Fruit fly (Drosophila melanogaster) whole organism, embryonic: Measurements from ENCODE around the gene CG11131.

Experiments
- B-H2 ChIP-seq: fragments of 200-800 bp; sonication (Bioruptor generic); optimal IDR thresholded peaks from 2 replicates; lab custom pipeline; 2018; ENCODE audit warnings: missing biosample characterization, mild to moderate bottlenecking, missing genetic modification characterization
- CG10209 ChIP-seq: fragments of 200-800 bp; sonication (Bioruptor generic); optimal IDR thresholded peaks from 3 replicates; lab custom pipeline; 2017; ENCODE audit warnings: missing biosample characterization, mild to moderate bottlenecking, missing genetic modification characterization, missing genetic modification reagents
- CG10462 ChIP-seq: fragments of 200-800 bp; sonication (Bioruptor generic); optimal IDR thresholded peaks from 2 replicates; lab custom pipeline; 2016; ENCODE audit warnings: missing biosample characterization, missing genetic modification characterization
- CG10543 ChIP-seq: fragments of 200-800 bp; sonication (Bioruptor generic); optimal IDR thresholded peaks from 3 replicates; lab custom pipeline; 2017; ENCODE audit warnings: missing biosample characterization, mild to moderate bottlenecking, missing genetic modification characterization, moderate library complexity
- CG13123 ChIP-seq: fragments of 200-800 bp; sonication (Bioruptor generic); optimal IDR thresholded peaks from 2 replicates; lab custom pipeline; 2016; ENCODE audit warnings: missing biosample characterization, missing genetic modification characterization
- CG1529 ChIP-seq: fragments of 200-800 bp; sonication (Bioruptor generic); optimal IDR thresholded peaks from 3 replicates; lab custom pipeline; 2018; ENCODE audit warnings: missing biosample characterization, missing genetic modification characterization
- CG15479 ChIP-seq: fragments of 200-800 bp; sonication (Bioruptor generic); optimal IDR thresholded peaks from 3 replicates; lab custom pipeline; 2019; ENCODE audit warnings: missing biosample characterization, mild to moderate bottlenecking, missing genetic modification characterization, moderate library complexity
- CG17328 ChIP-seq: fragments of 200-800 bp; sonication (Bioruptor generic); IDR thresholded peaks from 2 replicates; pipeline ENCODE4 v1.3.6; 2022; ENCODE audit warnings: missing biosample characterization, missing genetic modification characterization
- CG18599 ChIP-seq: fragments of 200-800 bp; sonication (Bioruptor generic); optimal IDR thresholded peaks from 3 replicates; lab custom pipeline; 2017; ENCODE audit warnings: missing biosample characterization, missing genetic modification characterization, mild to moderate bottlenecking, moderate library complexity, missing genetic modification reagents
- CG30403 ChIP-seq: fragments of 200-800 bp; sonication (Bioruptor generic); optimal IDR thresholded peaks from 3 replicates; lab custom pipeline; 2016; ENCODE audit warnings: missing biosample characterization, missing genetic modification characterization
- CG32767 ChIP-seq: fragments of 200-800 bp; sonication (Bioruptor generic); IDR thresholded peaks from 2 replicates; pipeline ENCODE4 v1.3.6; 2022; ENCODE audit warnings: missing biosample characterization, missing genetic modification characterization
- CG3847 ChIP-seq: fragments of 200-800 bp; sonication (Bioruptor generic); IDR thresholded peaks from 2 replicates; pipeline ENCODE4 v1.3.6; 2022; ENCODE audit warnings: missing biosample characterization, missing genetic modification characterization
- CG4424 ChIP-seq: fragments of 200-800 bp; sonication (Bioruptor generic); optimal IDR thresholded peaks from 3 replicates; lab custom pipeline; 2016; ENCODE audit warnings: missing biosample characterization, missing genetic modification characterization
- CG5180 ChIP-seq: fragments of 200-800 bp; sonication (Bioruptor generic); optimal IDR thresholded peaks from 3 replicates; lab custom pipeline; 2017; ENCODE audit warnings: missing biosample characterization, missing genetic modification characterization, mild to moderate bottlenecking, moderate library complexity, missing genetic modification reagents
- CG6272 ChIP-seq: fragments of 200-800 bp; sonication (Bioruptor generic); IDR thresholded peaks from 2 replicates; pipeline ENCODE4 v1.3.6; 2022; ENCODE audit warnings: missing biosample characterization, missing genetic modification characterization
- CG6689 ChIP-seq: fragments of 200-800 bp; sonication (Bioruptor generic); IDR thresholded peaks from 2 replicates; pipeline ENCODE4 v1.3.6; 2022; ENCODE audit warnings: missing biosample characterization, missing genetic modification characterization
- CG7928 ChIP-seq: fragments of 200-800 bp; sonication (Bioruptor generic); optimal IDR thresholded peaks from 2 replicates; lab custom pipeline; 2017; ENCODE audit warnings: missing biosample characterization, mild to moderate bottlenecking, missing genetic modification characterization
- CG8765 ChIP-seq: fragments of 200-800 bp; sonication (Bioruptor generic); IDR thresholded peaks from 2 replicates; pipeline ENCODE4 v1.3.6; 2022; ENCODE audit warnings: missing biosample characterization, missing genetic modification characterization
- CG9215 ChIP-seq: fragments of 200-800 bp; sonication (Bioruptor generic); IDR thresholded peaks from 2 replicates; pipeline ENCODE4 v1.3.6; 2022; ENCODE audit warnings: missing biosample characterization, missing genetic modification characterization
- D19B ChIP-seq: fragments of 200-800 bp; sonication (Bioruptor generic); optimal IDR thresholded peaks from 2 replicates; lab custom pipeline; 2017; ENCODE audit warnings: missing biosample characterization, mild to moderate bottlenecking, missing genetic modification characterization
- Deaf1 ChIP-seq: fragments of 200-800 bp; optimal IDR thresholded peaks from 3 replicates; lab custom pipeline; 2019; ENCODE audit warnings: missing biosample characterization, mild to moderate bottlenecking, missing genetic modification characterization, moderate library complexity
- Fer2 ChIP-seq: fragments of 200-800 bp; sonication (Bioruptor generic); optimal IDR thresholded peaks from 2 replicates; lab custom pipeline; 2018; ENCODE audit warnings: missing biosample characterization, mild to moderate bottlenecking, missing genetic modification characterization, moderate library complexity
- HLH3B ChIP-seq: fragments of 200-800 bp; sonication (Bioruptor generic); IDR thresholded peaks from 2 replicates; pipeline ENCODE4 v1.3.6; 2022; ENCODE audit warnings: missing biosample characterization, missing genetic modification characterization
- Hmr ChIP-seq: fragments of 200-800 bp; sonication (Bioruptor generic); optimal IDR thresholded peaks from 3 replicates; lab custom pipeline; 2017; ENCODE audit warnings: mild to moderate bottlenecking, missing biosample characterization, missing genetic modification reagents, missing genetic modification characterization
- Mad ChIP-seq: fragments of 200-800 bp; sonication (Bioruptor generic); optimal IDR thresholded peaks from 2 replicates; lab custom pipeline; 2016; ENCODE audit warnings: missing biosample characterization, missing genetic modification characterization
- Mes4 ChIP-seq: fragments of 200-800 bp; sonication (Bioruptor generic); optimal IDR thresholded peaks from 2 replicates; lab custom pipeline; 2016; ENCODE audit warnings: missing biosample characterization, missing genetic modification characterization
- Nf-YB ChIP-seq: fragments of 200-800 bp; sonication (Bioruptor generic); optimal IDR thresholded peaks from 3 replicates; lab custom pipeline; 2019; ENCODE audit warnings: missing biosample characterization, mild to moderate bottlenecking, missing genetic modification characterization, moderate library complexity
- Sry-δ ChIP-seq: fragments of 200-800 bp; sonication (Bioruptor generic); optimal IDR thresholded peaks from 2 replicates; lab custom pipeline; 2016; ENCODE audit warnings: missing biosample characterization, missing genetic modification characterization
- Ssrp ChIP-seq: fragments of 200-800 bp; sonication (Bioruptor generic); optimal IDR thresholded peaks from 2 replicates; lab custom pipeline; 2018; ENCODE audit warnings: missing biosample characterization, mild to moderate bottlenecking, missing genetic modification characterization, moderate library complexity
- Trl ChIP-seq, 3 experiments: fragments of >200 bp in 2 of 3; fragments of 200-800 bp in 1 of 3; sonication (Bioruptor generic) in 1 of 3; optimal IDR thresholded peaks; 2 replicates in 1 of 3; 3 replicates in 2 of 3; lab custom pipeline; 2016 to 2017; ENCODE audit warnings: missing biosample characterization in 1 of 3, missing genetic modification characterization in 1 of 3
- ab ChIP-seq: fragments of 200-800 bp; sonication (Bioruptor generic); optimal IDR thresholded peaks from 2 replicates; lab custom pipeline; 2016; ENCODE audit warnings: missing biosample characterization, missing genetic modification characterization
- abd-A ChIP-seq: fragments of 200-800 bp; sonication (Bioruptor generic); optimal IDR thresholded peaks from 3 replicates; lab custom pipeline; 2019; ENCODE audit warnings: missing biosample characterization, mild to moderate bottlenecking, missing genetic modification characterization, moderate library complexity
- al ChIP-seq: fragments of 200-800 bp; sonication (Bioruptor generic); IDR thresholded peaks from 2 replicates; pipeline ENCODE4 v1.3.6; 2022; ENCODE audit warnings: missing biosample characterization, missing genetic modification characterization
- ap ChIP-seq: fragments of 200-800 bp; sonication (Bioruptor generic); IDR thresholded peaks from 2 replicates; pipeline ENCODE4 v1.3.6; 2022; ENCODE audit warnings: missing biosample characterization, missing genetic modification characterization
- br ChIP-seq: fragments of >200 bp; optimal IDR thresholded peaks from 2 replicates; lab custom pipeline; 2017
- cas ChIP-seq: fragments of 200-800 bp; sonication (Bioruptor generic); IDR thresholded peaks from 2 replicates; pipeline ENCODE4 v1.3.6; 2022; ENCODE audit warnings: missing biosample characterization, missing genetic modification characterization
- corto ChIP-seq: fragments of 200-800 bp; sonication (Bioruptor generic); optimal IDR thresholded peaks from 2 replicates; lab custom pipeline; 2016; ENCODE audit warnings: missing biosample characterization, mild to moderate bottlenecking, missing genetic modification characterization, moderate library complexity
- dm ChIP-seq: fragments of 200-800 bp; sonication (Bioruptor generic); optimal IDR thresholded peaks from 3 replicates; lab custom pipeline; 2016; ENCODE audit warnings: missing biosample characterization, missing genetic modification characterization
- dysf ChIP-seq: fragments of 200-800 bp; sonication (Bioruptor generic); IDR thresholded peaks from 3 replicates; pipeline ENCODE4 v1.3.6; 2022; ENCODE audit warnings: missing biosample characterization, missing genetic modification characterization
- en ChIP-seq: fragments of 200-800 bp; sonication (Bioruptor generic); optimal IDR thresholded peaks from 2 replicates; lab custom pipeline; 2016; ENCODE audit warnings: missing biosample characterization, missing genetic modification characterization
- esg ChIP-seq: fragments of 200-800 bp; sonication (Bioruptor generic); conservative IDR thresholded peaks from 2 replicates; pipeline ENCODE4 v1.3.6; 2022; ENCODE audit warnings: missing biosample characterization, missing genetic modification characterization
- gcm2 ChIP-seq: fragments of 200-800 bp; sonication (Bioruptor generic); optimal IDR thresholded peaks from 2 replicates; lab custom pipeline; 2016; ENCODE audit warnings: missing biosample characterization, missing genetic modification characterization
- gsb ChIP-seq: fragments of 200-800 bp; sonication (Bioruptor generic); IDR thresholded peaks from 2 replicates; pipeline ENCODE4 v1.3.6; 2022; ENCODE audit warnings: missing biosample characterization, missing genetic modification characterization
- hb ChIP-seq: fragments of 200-800 bp; sonication (Bioruptor generic); IDR thresholded peaks from 3 replicates; pipeline ENCODE4 v1.3.6; 2022; ENCODE audit warnings: missing biosample characterization, missing genetic modification characterization; ENCODE audit not compliant: partially characterized antibody
- hkb ChIP-seq, 2 experiments: fragments of 200-800 bp in 1 of 2; fragments of >200 bp in 1 of 2; sonication (Bioruptor generic) in 1 of 2; IDR thresholded peaks in 1 of 2; optimal IDR thresholded peaks in 1 of 2; 2 replicates each; pipeline versions ENCODE4 v1.3.6 to Lab custom; 2017 to 2022; ENCODE audit warnings: missing biosample characterization in 1 of 2, missing genetic modification characterization in 1 of 2
- jing ChIP-seq: fragments of 200-800 bp; sonication (Bioruptor generic); optimal IDR thresholded peaks from 2 replicates; lab custom pipeline; 2018; ENCODE audit warnings: missing biosample characterization, mild to moderate bottlenecking, missing genetic modification characterization
- klu ChIP-seq: fragments of 200-800 bp; sonication (Bioruptor generic); IDR thresholded peaks from 2 replicates; pipeline ENCODE4 v1.3.6; 2022; ENCODE audit warnings: missing biosample characterization, missing genetic modification characterization
- pita ChIP-seq: fragments of 200-800 bp; sonication (Bioruptor generic); optimal IDR thresholded peaks from 2 replicates; lab custom pipeline; 2017; ENCODE audit warnings: missing biosample characterization, mild to moderate bottlenecking, missing genetic modification characterization
- ttk ChIP-seq: fragments of 200-800 bp; sonication (Bioruptor generic); IDR thresholded peaks from 2 replicates; pipeline ENCODE4 v2.1.2; 2022; ENCODE audit warnings: missing biosample characterization, missing genetic modification characterization
- tup ChIP-seq: fragments of 200-800 bp; sonication (Bioruptor generic); optimal IDR thresholded peaks from 2 replicates; lab custom pipeline; 2016; ENCODE audit warnings: missing biosample characterization, mild to moderate bottlenecking, missing genetic modification characterization, moderate library complexity
- wdn ChIP-seq: fragments of 200-800 bp; sonication (Bioruptor generic); IDR thresholded peaks from 2 replicates; pipeline ENCODE4 v1.3.6; 2022; ENCODE audit warnings: missing biosample characterization, missing genetic modification characterization

CG11131 gene

DNA sequence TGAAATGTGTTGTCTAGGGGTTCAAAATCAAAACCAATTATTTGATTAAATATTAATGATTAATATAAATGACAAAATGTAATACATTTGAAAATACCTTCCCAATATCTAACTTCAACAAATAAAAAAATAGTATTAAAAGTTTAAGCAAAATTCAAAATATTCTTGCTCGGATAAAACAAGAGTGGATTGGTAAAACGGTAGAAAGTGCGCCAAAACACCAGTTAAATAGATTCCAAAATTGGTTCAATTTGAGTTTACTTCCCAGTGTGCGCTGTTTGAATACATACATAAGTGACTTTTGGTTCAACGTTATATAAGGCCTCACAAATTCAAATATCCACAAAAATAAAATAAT lies 33.5 kb upstream of the CG11131 start (continued):
- TF ChIP-seq gsb (no peak), tup (no peak), esg (GFP tag; lab: Robert Waterston, UW) (peak; percentile 69; the same call in 1 of the 2 replicates), CG18599 (GFP tag; lab: Kevin White, UChicago) (peak; percentile 64), dysf (GFP tag; lab: Robert Waterston, UW) (peak; percentile 73), al (GFP tag; lab: Robert Waterston, UW) (peak; percentile 66), corto (GFP tag; lab: Kevin White, UChicago) (peak; percentile 54), ap (GFP tag; lab: Robert Waterston, UW) (peak; percentile 65), CG10543 (GFP tag; lab: Kevin White, UChicago) (peak; percentile 39), CG32767 (GFP tag; lab: Robert Waterston, UW) (peak; percentile 75), abd-A (tag; lab: Kevin White, UChicago) (no peak), B-H2 (GFP tag; lab: Kevin White, UChicago) (peak; percentile 4), gcm2 (GFP tag; lab: Kevin White, UChicago) (no peak), Sry-δ (GFP tag; lab: Kevin White, UChicago) (no peak), hkb (optimal IDR thresholded peaks at IDR 0.05; lab: Kevin White, UChicago) (no peak), hkb (GFP tag; IDR thresholded peaks at IDR 0.05; lab: Robert Waterston, UW) (peak; percentile 84), CG7928 (GFP tag; lab: Kevin White, UChicago) (peak; percentile 46)

DNA sequence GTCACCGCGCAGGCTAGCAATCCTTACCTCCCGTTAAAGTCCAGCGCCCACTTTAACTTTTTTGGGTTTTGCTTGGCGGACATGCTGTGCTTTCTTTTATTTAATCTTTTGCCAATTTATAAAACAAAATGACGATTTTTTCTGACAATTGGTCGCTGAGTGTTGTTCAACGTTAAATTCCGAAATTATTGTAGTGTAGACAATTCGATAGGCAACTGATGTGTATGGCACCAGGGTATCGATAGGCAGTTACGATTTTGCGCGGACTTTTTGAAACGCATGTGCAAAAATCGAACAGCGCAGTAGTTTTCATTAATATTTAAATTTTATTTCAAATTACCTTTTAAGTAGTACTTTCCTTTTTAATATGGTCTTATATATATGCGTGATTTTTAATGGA lies 30.5 kb upstream of the CG11131 start, which contains the start of gene EMC4:
Gene EMC4 (minus strand): TSS at position 174 of the 400 bp plus-strand sequence.
- no peak for TF ChIP-seq ab
- no peak for TF ChIP-seq klu (GFP tag; lab: Robert Waterston, UW)
- no peak for TF ChIP-seq Nf-YB
- no peak for TF ChIP-seq CG10462
- TF ChIP-seq CG1529 (GFP tag; lab: Kevin White, UChicago), result no peak
- TF ChIP-seq CG5180 (GFP tag; lab: Kevin White, UChicago), result no peak
- TF ChIP-seq Mes4 (GFP tag; lab: Kevin White, UChicago), result no peak
- no peak for TF ChIP-seq Trl (optimal IDR thresholded peaks at IDR 0.05; lab: Kevin White, UChicago)
- TF ChIP-seq Trl (GFP tag; optimal IDR thresholded peaks at IDR 0.05; lab: Kevin White, UChicago), result peak; percentile 42
- TF ChIP-seq hb, result no peak
- TF ChIP-seq CG10209 (GFP tag; lab: Kevin White, UChicago), result peak; percentile 9
- TF ChIP-seq CG17328 (GFP tag; lab: Robert Waterston, UW), result no peak
- TF ChIP-seq Hmr (GFP tag; lab: Kevin White, UChicago), result peak; percentile 29
- TF ChIP-seq CG6272, result no peak
- no peak for TF ChIP-seq cas
- no peak for TF ChIP-seq jing (GFP tag; lab: Kevin White, UChicago)
- TF ChIP-seq en (GFP tag; lab: Kevin White, UChicago), result no peak
- no peak for TF ChIP-seq Ssrp (tag; lab: Kevin White, UChicago)
- TF ChIP-seq CG9215 (GFP tag; lab: Robert Waterston, UW), result no peak
- peak; percentile 3 for TF ChIP-seq CG13123 (GFP tag; lab: Kevin White, UChicago)
- TF ChIP-seq HLH3B, result no peak; the same call in 1 of the 2 replicates
- TF ChIP-seq CG3847 (GFP tag; lab: Robert Waterston, UW), result peak; percentile 76
- TF ChIP-seq CG6689 (GFP tag; lab: Robert Waterston, UW), result no peak
- no peak for TF ChIP-seq Fer2 (tag; lab: Kevin White, UChicago)
- TF ChIP-seq D19B, result no peak
- TF ChIP-seq CG8765, result no peak
- peak; percentile 3 for TF ChIP-seq dm (GFP tag; lab: Kevin White, UChicago)
- TF ChIP-seq CG15479 (GFP tag; lab: Kevin White, UChicago), result no peak
- no peak for TF ChIP-seq wdn (GFP tag; lab: Robert Waterston, UW)
- peak; percentile 48 for TF ChIP-seq CG30403
- no peak for TF ChIP-seq CG10543 (GFP tag; lab: Kevin White, UChicago)
- peak; percentile 22 for TF ChIP-seq CG4424
- TF ChIP-seq pita, result no peak
- TF ChIP-seq ttk, result no peak
- TF ChIP-seq br (lab: Kevin White, UChicago), result no peak
- TF ChIP-seq Deaf1 (tag; lab: Kevin White, UChicago), result peak; percentile 11
- TF ChIP-seq Mad (GFP tag; lab: Kevin White, UChicago), result peak; percentile 43
